Worm (Caenorhabditis elegans) whole organism, young adult: ENCODE measurements around the gene T24H10.4.

Experiments used
- F23B12.7 ChIP-seq: sonication (generic microtip); optimal IDR thresholded peaks from 2 replicates; lab custom pipeline; 2017; ENCODE audit warnings: missing genetic modification characterization, mild to moderate bottlenecking, missing compliant biosample characterization, antibody characterized with exemption, moderate library complexity; ENCODE audit not compliant: insufficient read depth
- F33H1.4 ChIP-seq: fragments of 200-800 bp; sonication (Bioruptor generic); IDR thresholded peaks from 2 replicates; pipeline ENCODE4 v1.3.6; 2022; ENCODE audit warnings: missing genetic modification reagents, missing genetic modification characterization, missing compliant biosample characterization
- F52B5.7 ChIP-seq: sonication (generic microtip); optimal IDR thresholded peaks from 2 replicates; lab custom pipeline; 2016; ENCODE audit warnings: mild to moderate bottlenecking, missing genetic modification characterization, missing compliant biosample characterization
- T07F8.4 ChIP-seq: sonication (generic microtip); optimal IDR thresholded peaks from 2 replicates; lab custom pipeline; 2016; ENCODE audit warnings: mild to moderate bottlenecking, missing genetic modification characterization, moderate library complexity, missing compliant biosample characterization
- Y79H2A.3 ChIP-seq: fragments of 200-800 bp; sonication (Bioruptor generic); conservative IDR thresholded peaks from 2 replicates; pipeline ENCODE4 v1.3.6; 2022; ENCODE audit warnings: missing genetic modification reagents, missing genetic modification characterization, missing compliant biosample characterization
- ZK185.1 ChIP-seq: sonication (generic microtip); optimal IDR thresholded peaks from 2 replicates; lab custom pipeline; 2016; ENCODE audit warnings: mild to moderate bottlenecking, missing genetic modification characterization, missing compliant biosample characterization; ENCODE audit not compliant: poor library complexity, severe bottlenecking
- ama-1 ChIP-seq, 3 experiments: fragments of 150-350 bp in 1 of 3; sonication (generic microtip) in 2 of 3; optimal IDR thresholded peaks; 2 replicates each; lab custom pipeline; 2014 to 2018; ENCODE audit warnings: missing biosample characterization in 2 of 3, missing genetic modification characterization in 2 of 3, missing genetic modification reagents in 2 of 3
- aptf-2 ChIP-seq: fragments of 200-800 bp; sonication (Bioruptor generic); conservative IDR thresholded peaks from 2 replicates; pipeline ENCODE4 v1.3.6; 2022; ENCODE audit warnings: missing genetic modification reagents, missing genetic modification characterization, missing compliant biosample characterization
- atf-7 ChIP-seq: sonication (generic microtip); optimal IDR thresholded peaks from 2 replicates; lab custom pipeline; 2017; ENCODE audit warnings: mild to moderate bottlenecking, missing genetic modification characterization, missing compliant biosample characterization
- athp-1 ChIP-seq: sonication (generic microtip); optimal IDR thresholded peaks from 2 replicates; lab custom pipeline; 2017; ENCODE audit warnings: mild to moderate bottlenecking, missing genetic modification characterization, missing compliant biosample characterization
- attf-5 ChIP-seq: fragments of 200-800 bp; sonication (Bioruptor generic); optimal IDR thresholded peaks from 2 replicates; lab custom pipeline; 2018; ENCODE audit warnings: mild to moderate bottlenecking, missing genetic modification characterization, missing compliant biosample characterization
- ceh-79 ChIP-seq: sonication (generic microtip); optimal IDR thresholded peaks from 2 replicates; lab custom pipeline; 2017; ENCODE audit warnings: mild to moderate bottlenecking, missing genetic modification characterization, missing compliant biosample characterization
- dox-1 ChIP-seq: fragments of 200-800 bp; sonication (Bioruptor generic); IDR thresholded peaks from 2 replicates; pipeline ENCODE4 v1.3.6; 2022; ENCODE audit warnings: missing genetic modification reagents, missing genetic modification characterization, missing compliant biosample characterization
- dpff-1 ChIP-seq: sonication (generic microtip); optimal IDR thresholded peaks from 2 replicates; lab custom pipeline; 2017; ENCODE audit warnings: mild to moderate bottlenecking, missing genetic modification characterization, missing compliant biosample characterization
- efl-1 ChIP-seq: fragments of 150-350 bp; optimal IDR thresholded peaks from 2 replicates; lab custom pipeline; 2014; ENCODE audit warnings: missing biosample characterization, missing genetic modification reagents, missing genetic modification characterization
- egl-18 ChIP-seq: fragments of 200-800 bp; sonication (Bioruptor generic); IDR thresholded peaks from 2 replicates; pipeline ENCODE4 v1.3.6; 2022; ENCODE audit warnings: missing genetic modification reagents, missing genetic modification characterization, missing compliant biosample characterization
- egl-44 ChIP-seq: fragments of 200-800 bp; sonication (Bioruptor generic); IDR thresholded peaks from 2 replicates; pipeline ENCODE4 v1.3.6; 2022; ENCODE audit warnings: missing genetic modification reagents, missing genetic modification characterization, missing compliant biosample characterization
- egrh-3 ChIP-seq: fragments of 200-800 bp; sonication (Bioruptor generic); IDR thresholded peaks from 2 replicates; pipeline ENCODE4 v1.3.6; 2022; ENCODE audit warnings: missing genetic modification reagents, missing genetic modification characterization, missing compliant biosample characterization
- fkh-3 ChIP-seq: sonication (generic microtip); optimal IDR thresholded peaks from 2 replicates; lab custom pipeline; 2016; ENCODE audit warnings: mild to moderate bottlenecking, missing genetic modification characterization, missing compliant biosample characterization
- lag-1 ChIP-seq: fragments of 200-800 bp; sonication (Bioruptor generic); IDR thresholded peaks from 2 replicates; pipeline ENCODE4 v1.3.6; 2022; ENCODE audit warnings: missing genetic modification reagents, missing genetic modification characterization, missing compliant biosample characterization
- let-526 ChIP-seq: fragments of 200-800 bp; sonication (Bioruptor generic); IDR thresholded peaks from 2 replicates; pipeline ENCODE4 v1.3.6; 2022; ENCODE audit warnings: missing genetic modification reagents, missing genetic modification characterization, missing compliant biosample characterization
- lin-26 ChIP-seq: fragments of 200-800 bp; sonication (Bioruptor generic); IDR thresholded peaks from 2 replicates; pipeline ENCODE4 v1.3.6; 2022; ENCODE audit warnings: missing genetic modification reagents, missing genetic modification characterization, missing compliant biosample characterization
- lir-1 ChIP-seq: fragments of 200-800 bp; sonication (Bioruptor generic); conservative IDR thresholded peaks from 2 replicates; pipeline ENCODE4 v1.3.6; 2022; ENCODE audit warnings: missing genetic modification reagents, missing genetic modification characterization, missing compliant biosample characterization
- lsl-1 ChIP-seq: fragments of 200-800 bp; sonication (Bioruptor generic); optimal IDR thresholded peaks from 2 replicates; lab custom pipeline; 2018; ENCODE audit warnings: mild to moderate bottlenecking, missing genetic modification characterization, moderate library complexity, missing compliant biosample characterization
- lsy-27 ChIP-seq: sonication (generic microtip); optimal IDR thresholded peaks from 2 replicates; lab custom pipeline; 2017; ENCODE audit warnings: missing genetic modification characterization, mild to moderate bottlenecking, missing compliant biosample characterization, antibody characterized with exemption, missing genotype, borderline replicate concordance; ENCODE audit not compliant: insufficient read depth
- madf-3 ChIP-seq: fragments of 200-800 bp; sonication (Bioruptor generic); IDR thresholded peaks from 2 replicates; pipeline ENCODE4 v1.3.6; 2022; ENCODE audit warnings: missing genetic modification reagents, missing genetic modification characterization, missing compliant biosample characterization
- madf-8 ChIP-seq: fragments of 200-800 bp; sonication (Bioruptor generic); conservative IDR thresholded peaks from 2 replicates; pipeline ENCODE4 v1.3.6; 2022; ENCODE audit warnings: missing genetic modification reagents, missing genetic modification characterization, missing compliant biosample characterization
- mcd-1 ChIP-seq: fragments of 200-800 bp; sonication (Bioruptor generic); IDR thresholded peaks from 2 replicates; pipeline ENCODE4 v1.3.6; 2022; ENCODE audit warnings: missing genetic modification reagents, missing genetic modification characterization, missing compliant biosample characterization
- mel-28 ChIP-seq: sonication (generic microtip); optimal IDR thresholded peaks from 2 replicates; lab custom pipeline; 2016; ENCODE audit warnings: borderline replicate concordance, mild to moderate bottlenecking, missing genetic modification characterization, missing compliant biosample characterization
- mxl-1 ChIP-seq: sonication (generic microtip); optimal IDR thresholded peaks from 2 replicates; lab custom pipeline; 2016; ENCODE audit warnings: missing genetic modification characterization, missing compliant biosample characterization
- pha-4 ChIP-seq: fragments of 150-350 bp; sonication (generic microtip); optimal IDR thresholded peaks from 2 replicates; lab custom pipeline; 2014; ENCODE audit warnings: missing biosample characterization, missing genetic modification reagents, missing genetic modification characterization
- rcor-1 ChIP-seq: fragments of 200-800 bp; sonication (Bioruptor generic); IDR thresholded peaks from 2 replicates; pipeline ENCODE4 v1.3.6; 2022; ENCODE audit warnings: missing genetic modification reagents, missing genetic modification characterization, missing compliant biosample characterization
- rec-8 ChIP-seq, 2 experiments: sonication (generic microtip); optimal IDR thresholded peaks; 2 replicates each; lab custom pipeline; 2016; ENCODE audit warnings: mild to moderate bottlenecking in 2 of 2, missing genetic modification characterization in 2 of 2, missing genetic modification reagents in 2 of 2, missing genotype in 2 of 2, missing biosample characterization in 1 of 2, missing compliant biosample characterization in 1 of 2, moderate library complexity in 1 of 2
- sdz-38 ChIP-seq: sonication (generic microtip); optimal IDR thresholded peaks from 2 replicates; lab custom pipeline; 2016; ENCODE audit warnings: missing genotype, missing genetic modification characterization, missing compliant biosample characterization
- sea-2 ChIP-seq: fragments of 200-800 bp; sonication (Bioruptor generic); IDR thresholded peaks from 2 replicates; pipeline ENCODE4 v1.3.6; 2022; ENCODE audit warnings: missing genetic modification characterization, missing compliant biosample characterization
- snpc-3.4 ChIP-seq: sonication (generic microtip); optimal IDR thresholded peaks from 2 replicates; lab custom pipeline; 2017; ENCODE audit warnings: missing genetic modification characterization, mild to moderate bottlenecking, missing compliant biosample characterization, antibody characterized with exemption, moderate library complexity, missing genotype, missing genetic modification reagents
- xnd-1 ChIP-seq: sonication (generic microtip); optimal IDR thresholded peaks from 2 replicates; lab custom pipeline; 2016; ENCODE audit warnings: missing genotype, missing genetic modification reagents, missing genetic modification characterization, missing compliant biosample characterization
- zim-3 ChIP-seq: sonication (generic microtip); optimal IDR thresholded peaks from 2 replicates; lab custom pipeline; 2017; ENCODE audit warnings: mild to moderate bottlenecking, missing genetic modification characterization, moderate library complexity, missing compliant biosample characterization
- ztf-18 ChIP-seq: sonication (generic microtip); optimal IDR thresholded peaks from 2 replicates; lab custom pipeline; 2016; ENCODE audit warnings: missing genotype, mild to moderate bottlenecking, missing genetic modification characterization, missing compliant biosample characterization
- ztf-6 ChIP-seq: fragments of 200-800 bp; sonication (Bioruptor generic); IDR thresholded peaks from 2 replicates; pipeline ENCODE4 v1.3.6; 2022; ENCODE audit warnings: missing genetic modification reagents, missing genetic modification characterization, missing compliant biosample characterization

The T24H10.4 gene

DNA sequence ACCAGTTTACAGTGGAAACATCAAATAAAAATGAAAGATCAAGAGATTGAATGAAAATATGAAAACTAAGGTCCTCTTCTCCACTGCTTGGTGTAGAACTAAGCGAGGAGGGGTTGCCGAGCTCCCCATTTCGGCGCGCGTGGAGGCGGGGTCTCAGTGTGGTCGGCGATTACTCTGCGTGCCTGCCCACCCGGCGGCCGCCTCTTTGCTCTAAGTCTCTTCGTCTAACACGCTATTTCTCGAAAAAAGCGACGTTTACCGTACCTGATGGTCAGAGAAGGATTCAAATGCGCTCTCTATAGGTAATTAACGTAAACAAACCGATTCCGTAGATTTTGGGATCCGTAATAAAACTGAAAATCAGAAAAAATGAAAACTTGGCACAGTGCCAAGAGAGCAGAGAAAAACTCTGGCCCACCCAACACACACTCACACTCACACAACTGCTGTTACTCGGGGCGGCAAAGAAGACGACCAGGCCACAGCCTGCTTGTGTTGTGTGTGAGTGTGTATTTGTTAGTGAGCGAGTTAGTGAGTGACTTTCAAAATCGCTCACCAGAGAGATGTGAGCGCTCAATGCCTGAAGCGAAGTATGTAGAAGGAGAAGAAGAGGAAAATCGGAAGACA is 47.7 kb upstream of the T24H10.4 start (continued):
- TF ChIP-seq pha-4 (tag; lab: Kevin White, UChicago) (no peak), dox-1 (peak; percentile 50), mel-28 (no peak), lsy-27 (tag; lab: Kevin White, UChicago) (no peak), lir-1 (GFP tag; lab: Robert Waterston, UW) (peak; percentile 69), ceh-79 (tag; lab: Kevin White, UChicago) (no peak), egrh-3 (peak; percentile 56; the same call in 1 of the 2 replicates), sea-2 (GFP tag; lab: Robert Waterston, UW) (no peak), fkh-3 (tag; lab: Kevin White, UChicago) (no peak), sdz-38 (tag; lab: Kevin White, UChicago) (no peak), rcor-1 (GFP tag; lab: Robert Waterston, UW) (peak; percentile 31; the same call in 1 of the 2 replicates), F52B5.7 (tag; lab: Kevin White, UChicago) (no peak), aptf-2 (no peak), mcd-1 (GFP tag; lab: Robert Waterston, UW) (peak; percentile 58), ztf-6 (GFP tag; lab: Robert Waterston, UW) (no peak), F33H1.4 (GFP tag; lab: Robert Waterston, UW) (0 out of 2 replicates have a peak, but pooled peaks have one; percentile 18), zim-3 (tag; lab: Kevin White, UChicago) (no peak), mxl-1 (no peak), ama-1 (optimal IDR thresholded peaks at IDR 0.05; lab: Kevin White, UChicago) (no peak), ama-1 (GFP tag; optimal IDR thresholded peaks at IDR 0.05; lab: Kevin White, UChicago) (no peak), T07F8.4 (tag; lab: Kevin White, UChicago) (no peak), ZK185.1 (tag; lab: Kevin White, UChicago) (no peak), xnd-1 (no peak), Y79H2A.3 (GFP tag; lab: Robert Waterston, UW) (no peak), lag-1 (GFP tag; lab: Robert Waterston, UW) (no peak), dpff-1 (no peak), egl-44 (GFP tag; lab: Robert Waterston, UW) (no peak), attf-5 (peak; percentile 76), ztf-18 (peak; percentile 33), let-526 (GFP tag; lab: Robert Waterston, UW) (no peak), egl-18 (GFP tag; lab: Robert Waterston, UW) (no peak), lin-26 (GFP tag; lab: Robert Waterston, UW) (peak; percentile 71; the same call in 1 of the 2 replicates), athp-1 (no peak), snpc-3.4 (tag; lab: Kevin White, UChicago) (no peak), lsl-1 (no peak), madf-8 (GFP tag; lab: Robert Waterston, UW) (no peak), madf-3 (GFP tag; lab: Robert Waterston, UW) (no peak), atf-7 (tag; lab: Kevin White, UChicago) (no peak), rec-8 (tag; optimal IDR thresholded peaks at IDR 0.05; lab: Kevin White, UChicago) (no peak), F23B12.7 (no peak), efl-1 (no peak)
